Worm (Caenorhabditis elegans) whole organism, young adult: ENCODE results near the gene C10G8.2.

Experiments
- B0035.1 ChIP-seq: sonication (generic microtip); optimal IDR thresholded peaks from 2 replicates; lab custom pipeline; 2016; ENCODE audit warnings: missing genetic modification characterization, mild to moderate bottlenecking, missing compliant biosample characterization, missing genotype, missing genetic modification reagents
- B0261.1 ChIP-seq: sonication (generic microtip); optimal IDR thresholded peaks from 2 replicates; lab custom pipeline; 2016; ENCODE audit warnings: mild to moderate bottlenecking, missing genetic modification characterization, moderate library complexity, missing compliant biosample characterization
- F22D6.2 ChIP-seq: sonication (generic microtip); optimal IDR thresholded peaks from 2 replicates; lab custom pipeline; 2016; ENCODE audit warnings: mild to moderate bottlenecking, missing genetic modification characterization, missing compliant biosample characterization
- F55B11.4 ChIP-seq: sonication (generic microtip); optimal IDR thresholded peaks from 2 replicates; lab custom pipeline; 2016; ENCODE audit warnings: missing compliant biosample characterization, missing genetic modification characterization, borderline replicate concordance; ENCODE audit not compliant: insufficient read depth
- K11D2.4 ChIP-seq: fragments of 200-800 bp; sonication (Bioruptor generic); IDR thresholded peaks from 2 replicates; pipeline ENCODE4 v1.3.6; 2022; ENCODE audit warnings: missing genetic modification reagents, missing genetic modification characterization, missing compliant biosample characterization
- Y53G8AR.9 ChIP-seq: fragments of 200-800 bp; sonication (Bioruptor generic); conservative IDR thresholded peaks from 2 replicates; pipeline ENCODE4 v1.3.6; 2022; ENCODE audit warnings: missing genetic modification reagents, missing genetic modification characterization, missing compliant biosample characterization
- Y56A3A.18 ChIP-seq: fragments of 200-800 bp; sonication (Bioruptor generic); IDR thresholded peaks from 2 replicates; pipeline ENCODE4 v1.3.6; 2022; ENCODE audit warnings: missing genetic modification reagents, missing genetic modification characterization, missing compliant biosample characterization
- Y95B8A.8 ChIP-seq: fragments of 200-800 bp; sonication (Bioruptor generic); IDR thresholded peaks from 2 replicates; pipeline ENCODE4 v1.3.6; 2022; ENCODE audit warnings: missing genetic modification reagents, missing genetic modification characterization, missing compliant biosample characterization
- akir-1 ChIP-seq: fragments of 200-800 bp; sonication (Bioruptor generic); optimal IDR thresholded peaks from 2 replicates; lab custom pipeline; 2018; ENCODE audit warnings: mild to moderate bottlenecking, missing genetic modification characterization, moderate library complexity, missing compliant biosample characterization
- atf-7 ChIP-seq: sonication (generic microtip); optimal IDR thresholded peaks from 2 replicates; lab custom pipeline; 2017; ENCODE audit warnings: mild to moderate bottlenecking, missing genetic modification characterization, missing compliant biosample characterization
- athp-1 ChIP-seq: sonication (generic microtip); optimal IDR thresholded peaks from 2 replicates; lab custom pipeline; 2017; ENCODE audit warnings: mild to moderate bottlenecking, missing genetic modification characterization, missing compliant biosample characterization
- attf-3 ChIP-seq: fragments of 200-800 bp; sonication (Bioruptor generic); conservative IDR thresholded peaks from 2 replicates; pipeline ENCODE4 v1.3.6; 2022; ENCODE audit warnings: missing genetic modification reagents, missing genetic modification characterization, missing compliant biosample characterization
- attf-6 ChIP-seq: fragments of 200-800 bp; sonication (Bioruptor generic); IDR thresholded peaks from 2 replicates; pipeline ENCODE4 v1.3.6; 2022; ENCODE audit warnings: missing genetic modification reagents, missing genetic modification characterization, missing compliant biosample characterization
- cebp-1 ChIP-seq, 2 experiments: fragments of 200-800 bp in 1 of 2; sonication (Bioruptor generic) in 1 of 2; sonication (generic microtip) in 1 of 2; IDR thresholded peaks in 1 of 2; optimal IDR thresholded peaks in 1 of 2; 2 replicates each; pipeline versions ENCODE4 v1.3.6 to Lab custom; 2017 to 2022; ENCODE audit warnings: missing compliant biosample characterization in 2 of 2, missing genetic modification characterization in 2 of 2, mild to moderate bottlenecking in 1 of 2, missing genetic modification reagents in 1 of 2, moderate library complexity in 1 of 2
- ceh-27 ChIP-seq: fragments of 200-800 bp; sonication (Bioruptor generic); optimal IDR thresholded peaks from 2 replicates; lab custom pipeline; 2018; ENCODE audit warnings: mild to moderate bottlenecking, missing genetic modification characterization, moderate library complexity, missing compliant biosample characterization
- ceh-91 ChIP-seq: fragments of 200-800 bp; sonication (Bioruptor generic); IDR thresholded peaks from 2 replicates; pipeline ENCODE4 v1.3.6; 2022; ENCODE audit warnings: missing genetic modification reagents, missing genetic modification characterization, missing compliant biosample characterization
- chd-7 ChIP-seq: sonication (generic microtip); optimal IDR thresholded peaks from 2 replicates; lab custom pipeline; 2016; ENCODE audit warnings: mild to moderate bottlenecking, missing genetic modification characterization, moderate library complexity, missing compliant biosample characterization
- die-1 ChIP-seq: sonication (generic microtip); optimal IDR thresholded peaks from 2 replicates; lab custom pipeline; 2016; ENCODE audit warnings: missing genotype, mild to moderate bottlenecking, missing genetic modification characterization, missing compliant biosample characterization
- dox-1 ChIP-seq: fragments of 200-800 bp; sonication (Bioruptor generic); IDR thresholded peaks from 2 replicates; pipeline ENCODE4 v1.3.6; 2022; ENCODE audit warnings: missing genetic modification reagents, missing genetic modification characterization, missing compliant biosample characterization
- egrh-3 ChIP-seq: fragments of 200-800 bp; sonication (Bioruptor generic); IDR thresholded peaks from 2 replicates; pipeline ENCODE4 v1.3.6; 2022; ENCODE audit warnings: missing genetic modification reagents, missing genetic modification characterization, missing compliant biosample characterization
- fkh-3 ChIP-seq: sonication (generic microtip); optimal IDR thresholded peaks from 2 replicates; lab custom pipeline; 2016; ENCODE audit warnings: mild to moderate bottlenecking, missing genetic modification characterization, missing compliant biosample characterization
- him-1 ChIP-seq: sonication (generic microtip); optimal IDR thresholded peaks from 2 replicates; lab custom pipeline; 2016; ENCODE audit warnings: missing genotype, missing genetic modification reagents, missing genetic modification characterization, missing compliant biosample characterization
- hlh-26 ChIP-seq: fragments of 200-800 bp; sonication (Bioruptor generic); conservative IDR thresholded peaks from 2 replicates; pipeline ENCODE4 v1.3.6; 2022; ENCODE audit warnings: missing genetic modification reagents, missing genetic modification characterization, missing compliant biosample characterization
- hmg-1.2 ChIP-seq: fragments of 200-800 bp; sonication (Bioruptor generic); IDR thresholded peaks from 2 replicates; pipeline ENCODE4 v1.3.6; 2022; ENCODE audit warnings: missing genetic modification reagents, missing genetic modification characterization, missing compliant biosample characterization
- let-607 ChIP-seq, 2 experiments: fragments of 200-800 bp in 1 of 2; sonication (Bioruptor generic) in 1 of 2; sonication (generic microtip) in 1 of 2; optimal IDR thresholded peaks; 2 replicates each; lab custom pipeline; 2016 to 2018; ENCODE audit warnings: mild to moderate bottlenecking in 2 of 2, missing compliant biosample characterization in 2 of 2, missing genetic modification characterization in 2 of 2, moderate library complexity in 2 of 2, missing genotype in 1 of 2
- lin-26 ChIP-seq: fragments of 200-800 bp; sonication (Bioruptor generic); IDR thresholded peaks from 2 replicates; pipeline ENCODE4 v1.3.6; 2022; ENCODE audit warnings: missing genetic modification reagents, missing genetic modification characterization, missing compliant biosample characterization
- lin-35 ChIP-seq, 3 experiments: fragments of 150-350 bp in 2 of 3; sonication (generic microtip) in 1 of 3; optimal IDR thresholded peaks; 2 replicates each; lab custom pipeline; 2014 to 2018; ENCODE audit warnings: missing biosample characterization in 3 of 3, missing genetic modification characterization in 3 of 3, missing genetic modification reagents in 3 of 3
- lin-54 ChIP-seq: fragments of 200-800 bp; sonication (Bioruptor generic); optimal IDR thresholded peaks from 2 replicates; lab custom pipeline; 2018; ENCODE audit warnings: mild to moderate bottlenecking, missing genetic modification characterization, missing compliant biosample characterization
- madf-10 ChIP-seq: sonication (generic microtip); optimal IDR thresholded peaks from 2 replicates; lab custom pipeline; 2016; ENCODE audit warnings: mild to moderate bottlenecking, missing genetic modification characterization, missing compliant biosample characterization
- madf-6 ChIP-seq: fragments of 200-800 bp; sonication (Bioruptor generic); IDR thresholded peaks from 2 replicates; pipeline ENCODE4 v1.3.6; 2022; ENCODE audit warnings: missing genetic modification reagents, missing genetic modification characterization, missing compliant biosample characterization
- madf-8 ChIP-seq: fragments of 200-800 bp; sonication (Bioruptor generic); conservative IDR thresholded peaks from 2 replicates; pipeline ENCODE4 v1.3.6; 2022; ENCODE audit warnings: missing genetic modification reagents, missing genetic modification characterization, missing compliant biosample characterization
- nhr-120 ChIP-seq: fragments of 200-800 bp; sonication (Bioruptor generic); IDR thresholded peaks from 2 replicates; pipeline ENCODE4 v1.3.6; 2022; ENCODE audit warnings: missing genetic modification characterization, missing compliant biosample characterization
- nhr-27 ChIP-seq: fragments of 200-800 bp; sonication (Bioruptor generic); optimal IDR thresholded peaks from 2 replicates; lab custom pipeline; 2018; ENCODE audit warnings: mild to moderate bottlenecking, missing genetic modification characterization, moderate library complexity, missing compliant biosample characterization
- nhr-90 ChIP-seq: sonication (generic microtip); optimal IDR thresholded peaks from 2 replicates; lab custom pipeline; 2016; ENCODE audit warnings: missing genotype, mild to moderate bottlenecking, missing genetic modification characterization, missing compliant biosample characterization
- rpc-1 ChIP-seq, 2 experiments: fragments of 150-350 bp in 1 of 2; sonication (generic microtip) in 1 of 2; optimal IDR thresholded peaks; 2 replicates each; lab custom pipeline; 2014 to 2018; ENCODE audit warnings: missing biosample characterization in 1 of 2, missing genetic modification characterization in 1 of 2, missing genetic modification reagents in 1 of 2, missing genotype in 1 of 2
- snpc-4 ChIP-seq, 5 experiments: fragments of 150-350 bp in 1 of 5; sonication (generic microtip) in 4 of 5; optimal IDR thresholded peaks; 2 replicates each; lab custom pipeline; 2014 to 2018; ENCODE audit warnings: missing genetic modification characterization in 5 of 5, missing biosample characterization in 3 of 5, antibody characterized with exemption in 2 of 5, mild to moderate bottlenecking in 2 of 5, missing compliant biosample characterization in 2 of 5, missing genotype in 2 of 5, moderate library complexity in 2 of 5, missing genetic modification reagents in 1 of 5
- somi-1 ChIP-seq: fragments of 200-800 bp; sonication (Bioruptor generic); optimal IDR thresholded peaks from 2 replicates; lab custom pipeline; 2018; ENCODE audit warnings: mild to moderate bottlenecking, missing genetic modification characterization, missing compliant biosample characterization
- ztf-22 ChIP-seq: fragments of 200-800 bp; sonication (Bioruptor generic); optimal IDR thresholded peaks from 2 replicates; lab custom pipeline; 2018; ENCODE audit warnings: mild to moderate bottlenecking, missing genetic modification characterization, moderate library complexity, missing compliant biosample characterization
- ztf-28 ChIP-seq: fragments of 200-800 bp; sonication (Bioruptor generic); IDR thresholded peaks from 2 replicates; pipeline ENCODE4 v1.3.6; 2022; ENCODE audit warnings: missing genetic modification reagents, missing genetic modification characterization, missing compliant biosample characterization

The C10G8.2 gene

DNA sequence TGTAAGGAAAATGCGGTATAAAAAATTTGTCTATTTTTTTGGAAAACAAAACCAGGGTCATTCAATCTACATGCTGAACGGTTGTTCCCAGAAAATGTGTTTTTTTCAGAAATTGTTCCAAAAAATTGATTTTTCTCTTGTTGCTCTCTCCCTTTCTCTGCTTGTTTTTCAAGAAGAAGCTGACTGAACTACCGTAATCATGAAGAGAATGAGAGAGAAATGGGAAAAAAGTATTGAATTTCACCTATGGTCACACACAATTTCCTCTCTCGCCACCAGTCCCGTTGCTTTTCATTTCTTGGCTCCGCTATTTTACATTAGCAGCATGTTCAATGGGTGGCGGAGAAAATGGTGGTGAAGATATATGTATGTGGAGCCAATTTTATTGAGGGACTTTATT, 8.6 kb downstream of the C10G8.2 start:
- no peak for TF ChIP-seq rpc-1 (optimal IDR thresholded peaks at IDR 0.05; lab: Kevin White, UChicago)
- TF ChIP-seq rpc-1 (tag; optimal IDR thresholded peaks at IDR 0.05; lab: Kevin White, UChicago): no peak
- no peak for TF ChIP-seq K11D2.4 (GFP tag; lab: Robert Waterston, UW)
- no peak for TF ChIP-seq attf-3 (GFP tag; lab: Robert Waterston, UW)

DNA sequence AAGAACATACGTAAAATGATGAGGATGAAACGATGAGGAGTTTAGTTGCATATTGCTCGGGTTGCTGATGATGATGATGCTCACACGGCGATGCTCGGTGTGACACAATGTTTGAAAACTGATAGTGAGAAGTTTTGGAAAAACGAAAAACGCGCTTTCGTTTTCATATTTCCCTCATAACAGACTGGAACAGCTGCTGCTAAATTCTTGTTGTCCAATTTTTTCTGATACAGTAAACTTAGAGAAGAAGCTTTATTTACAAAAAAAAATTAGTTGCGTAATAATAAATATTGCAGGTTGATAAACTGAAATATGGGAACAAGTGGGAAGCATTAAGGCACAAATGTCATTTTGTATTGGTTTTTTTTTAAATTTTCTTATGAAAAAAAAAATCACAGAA, 10.4 kb downstream of the C10G8.2 start, which contains the start of gene ceh-33:
Gene ceh-33, minus strand, starts transcription at position 101 of the 400 bp plus-strand sequence.
- TF ChIP-seq B0261.1 (tag; lab: Kevin White, UChicago) (no peak), B0035.1 (tag; lab: Kevin White, UChicago) (no peak), akir-1 (GFP tag; lab: Kevin White, UChicago) (no peak), rpc-1 (optimal IDR thresholded peaks at IDR 0.05; lab: Kevin White, UChicago) (no peak), rpc-1 (tag; optimal IDR thresholded peaks at IDR 0.05; lab: Kevin White, UChicago) (no peak), F55B11.4 (tag; lab: Kevin White, UChicago) (no peak), ceh-91 (GFP tag; lab: Robert Waterston, UW) (no peak), athp-1 (no peak), attf-6 (GFP tag; lab: Robert Waterston, UW) (no peak), egrh-3 (GFP tag; lab: Robert Waterston, UW) (no peak), nhr-90 (tag; lab: Kevin White, UChicago) (no peak), madf-8 (GFP tag; lab: Robert Waterston, UW) (no peak), hlh-26 (GFP tag; lab: Robert Waterston, UW) (no peak), F22D6.2 (tag; lab: Kevin White, UChicago) (no peak), fkh-3 (tag; lab: Kevin White, UChicago) (no peak), Y56A3A.18 (GFP tag; lab: Robert Waterston, UW) (no peak), Y53G8AR.9 (GFP tag; lab: Robert Waterston, UW) (no peak), nhr-120 (GFP tag; lab: Robert Waterston, UW) (no peak), ztf-28 (GFP tag; lab: Robert Waterston, UW) (no peak)

DNA sequence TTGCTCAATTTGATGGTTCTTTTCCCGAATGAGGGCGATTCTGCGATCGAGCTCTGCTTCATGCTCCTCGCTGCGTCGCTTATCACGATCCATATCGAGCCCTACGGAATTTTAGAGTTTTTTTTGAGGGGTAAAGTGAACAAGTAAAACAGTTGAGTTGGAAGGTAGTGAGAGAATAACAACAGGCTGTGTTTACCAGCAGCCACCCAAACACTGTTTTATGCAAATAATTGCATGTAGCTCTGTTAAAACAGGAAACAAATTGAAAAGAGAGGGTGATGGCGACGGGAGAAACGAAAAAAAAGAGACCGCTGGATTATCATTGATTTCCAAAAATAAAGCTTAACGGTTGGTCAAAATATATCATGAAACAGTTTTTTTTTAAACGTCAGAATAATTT, 14.1 kb downstream of the C10G8.2 start, which contains the start of gene C10G8.8:
Gene C10G8.8, minus strand, starts transcription at position 101 of the 400 bp plus-strand sequence.
- TF ChIP-seq cebp-1 (GFP tag; IDR thresholded peaks at IDR 0.05; lab: Robert Waterston, UW) (no peak), cebp-1 (tag; optimal IDR thresholded peaks at IDR 0.05; lab: Kevin White, UChicago) (no peak), chd-7 (no peak)

DNA sequence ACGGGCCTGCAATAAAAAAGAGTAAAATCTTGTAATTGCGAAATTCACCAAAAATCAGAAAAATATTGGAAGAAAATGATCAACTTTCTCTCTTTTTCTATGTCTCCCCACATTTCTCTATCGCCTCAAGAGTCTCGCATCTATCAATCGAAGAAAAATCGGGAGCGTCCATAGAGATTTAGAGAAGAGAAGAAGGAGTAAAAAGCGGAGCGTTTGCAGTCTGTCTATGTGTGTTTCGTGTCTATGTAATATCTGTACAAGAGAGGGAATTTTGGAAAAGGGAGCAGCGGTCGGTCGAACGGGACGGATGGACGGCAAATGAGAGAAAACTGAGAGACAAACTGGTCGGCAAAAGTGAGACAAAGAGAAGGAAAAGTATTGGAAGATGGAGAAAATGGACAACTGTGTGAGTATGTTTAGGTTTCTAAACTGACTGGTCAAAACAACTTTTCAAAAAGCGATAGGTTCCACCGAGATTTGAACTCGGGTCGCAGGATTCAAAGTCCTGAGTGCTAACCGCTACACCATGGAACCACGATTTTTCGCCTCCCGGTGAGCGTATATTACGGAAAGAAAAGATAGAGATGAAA, 15.6 kb downstream of the C10G8.2 start:
- peak; percentile 12 for TF ChIP-seq atf-7 (tag; lab: Kevin White, UChicago)
- peak; percentile 27 for TF ChIP-seq snpc-4 (GFP tag; optimal IDR thresholded peaks at IDR 0.05; lab: Kevin White, UChicago)
- TF ChIP-seq snpc-4 (tag; optimal IDR thresholded peaks at IDR 0.05; lab: Kevin White, UChicago): peak; percentile 66 to 80 (median 75)
- no peak for TF ChIP-seq nhr-27 (tag; lab: Kevin White, UChicago)
- TF ChIP-seq madf-10: peak; percentile 29
- TF ChIP-seq madf-6 (GFP tag; lab: Robert Waterston, UW): peak; percentile 34
- TF ChIP-seq Y95B8A.8: no peak
- TF ChIP-seq B0035.1 (tag; lab: Kevin White, UChicago): peak; percentile 21
- TF ChIP-seq dox-1 (GFP tag; lab: Robert Waterston, UW): peak; percentile 80
- peak; percentile 27 for TF ChIP-seq die-1 (tag; lab: Kevin White, UChicago)
- TF ChIP-seq let-607 (tag; optimal IDR thresholded peaks at IDR 0.05; lab: Kevin White, UChicago): peak; percentile 84 to 89
- peak; percentile 9 for TF ChIP-seq lin-54 (GFP tag; lab: Kevin White, UChicago)
- peak; percentile 8 for TF ChIP-seq ztf-22 (GFP tag; lab: Kevin White, UChicago)
- TF ChIP-seq lin-35 (GFP tag; optimal IDR thresholded peaks at IDR 0.05; lab: Kevin White, UChicago): no peak
- TF ChIP-seq hmg-1.2 (GFP tag; lab: Robert Waterston, UW): 0 out of 2 replicates have a peak, but pooled peaks have one; percentile 25
- no peak for TF ChIP-seq ceh-27 (GFP tag; lab: Kevin White, UChicago)
- TF ChIP-seq lin-26 (GFP tag; lab: Robert Waterston, UW): peak; percentile 65; the same call in 1 of the 2 replicates
- TF ChIP-seq cebp-1 (GFP tag; IDR thresholded peaks at IDR 0.05; lab: Robert Waterston, UW): peak; percentile 50; the same call in 1 of the 2 replicates
- peak; percentile 81 for TF ChIP-seq cebp-1 (tag; optimal IDR thresholded peaks at IDR 0.05; lab: Kevin White, UChicago)
- TF ChIP-seq him-1 (tag; lab: Kevin White, UChicago): peak; percentile 29
- 0 out of 2 replicates have a peak, but pooled peaks have one; percentile 5 for TF ChIP-seq egrh-3 (GFP tag; lab: Robert Waterston, UW)
- peak; percentile 15 for TF ChIP-seq somi-1 (GFP tag; lab: Kevin White, UChicago)
- TF ChIP-seq B0261.1 (tag; lab: Kevin White, UChicago): peak; percentile 65
